Worm (Caenorhabditis elegans) whole organism, L4 larva: ENCODE data around the gene arl-3.
A peak's percentile ranks its signal among the peaks of the same experiment; 100 is the strongest.

Experiments used
- D1046.2 ChIP-seq: fragments of 200-800 bp; sonication (Bioruptor generic); IDR thresholded peaks from 2 replicates; pipeline ENCODE4 v1.3.6; 2022; ENCODE audit warnings: missing genetic modification characterization, missing compliant biosample characterization
- R02D3.7 ChIP-seq: fragments of 150-350 bp; sonication (generic microtip); optimal IDR thresholded peaks from 3 replicates; lab custom pipeline; 2014; ENCODE audit warnings: missing biosample characterization, missing genetic modification characterization
- T20F7.1 ChIP-seq: fragments of 200-800 bp; sonication (Bioruptor generic); optimal IDR thresholded peaks from 2 replicates; lab custom pipeline; 2018; ENCODE audit warnings: mild to moderate bottlenecking, missing genetic modification characterization, missing compliant biosample characterization
- Y105C5A.15 ChIP-seq: fragments of 200-800 bp; sonication (Bioruptor generic); IDR thresholded peaks from 2 replicates; pipeline ENCODE4 v1.3.6; 2022; ENCODE audit warnings: missing genetic modification characterization, missing compliant biosample characterization
- Y48G9A.11 ChIP-seq: fragments of 200-800 bp; sonication (Bioruptor generic); IDR thresholded peaks from 2 replicates; pipeline ENCODE4 v1.3.6; 2022; ENCODE audit warnings: missing genetic modification reagents, missing genetic modification characterization, missing compliant biosample characterization
- Y75B8A.6 ChIP-seq: fragments of 200-800 bp; sonication (Bioruptor generic); IDR thresholded peaks from 2 replicates; pipeline ENCODE4 v1.3.6; 2022; ENCODE audit warnings: missing genetic modification reagents, missing genetic modification characterization, missing compliant biosample characterization
- ama-1 ChIP-seq: fragments of 150-350 bp; optimal IDR thresholded peaks from 2 replicates; lab custom pipeline; 2014; ENCODE audit warnings: inconsistent platforms, mixed read lengths
- arid-1 ChIP-seq: fragments of 200-800 bp; sonication (Bioruptor generic); conservative IDR thresholded peaks from 2 replicates; pipeline ENCODE4 v1.3.6; 2022; ENCODE audit warnings: missing genetic modification reagents, missing genetic modification characterization, missing compliant biosample characterization
- attf-4 ChIP-seq: sonication (generic microtip); optimal IDR thresholded peaks from 3 replicates; lab custom pipeline; 2017; ENCODE audit warnings: missing biosample characterization, missing genetic modification characterization
- ceh-20 ChIP-seq: fragments of 200-800 bp; sonication (Bioruptor generic); IDR thresholded peaks from 2 replicates; pipeline ENCODE4 v1.3.6; 2022; ENCODE audit warnings: missing genetic modification reagents, missing genetic modification characterization, missing compliant biosample characterization
- ceh-28 ChIP-seq: fragments of 150-350 bp; optimal IDR thresholded peaks from 2 replicates; lab custom pipeline; 2014; ENCODE audit warnings: missing biosample characterization, missing genetic modification reagents, missing genetic modification characterization
- ceh-32 ChIP-seq: sonication (generic microtip); optimal IDR thresholded peaks from 2 replicates; lab custom pipeline; 2016; ENCODE audit warnings: mild to moderate bottlenecking, missing genetic modification characterization, missing compliant biosample characterization; ENCODE audit not compliant: poor library complexity
- ceh-44 ChIP-seq: fragments of 200-800 bp; sonication (Bioruptor generic); IDR thresholded peaks from 2 replicates; pipeline ENCODE4 v1.3.6; 2022; ENCODE audit warnings: missing genetic modification reagents, missing genetic modification characterization, missing compliant biosample characterization
- ceh-62 ChIP-seq: sonication (generic microtip); optimal IDR thresholded peaks from 2 replicates; lab custom pipeline; 2017; ENCODE audit warnings: missing biosample characterization, missing genetic modification characterization
- ces-1 ChIP-seq: fragments of 150-350 bp; sonication (generic microtip); optimal IDR thresholded peaks from 4 replicates; lab custom pipeline; 2014; ENCODE audit warnings: missing biosample characterization, missing genetic modification reagents, missing genetic modification characterization
- cey-2 ChIP-seq: sonication (generic microtip); optimal IDR thresholded peaks from 3 replicates; lab custom pipeline; 2017; ENCODE audit warnings: missing genetic modification characterization, mild to moderate bottlenecking, missing compliant biosample characterization, antibody characterized with exemption, borderline replicate concordance; ENCODE audit not compliant: insufficient read depth
- ctbp-1 ChIP-seq: fragments of 200-800 bp; sonication (Bioruptor generic); IDR thresholded peaks from 2 replicates; pipeline ENCODE4 v1.3.6; 2022; ENCODE audit warnings: missing genetic modification reagents, missing genetic modification characterization, missing compliant biosample characterization
- daf-16 ChIP-seq, 3 experiments: sonication (generic microtip); optimal IDR thresholded peaks; 2 replicates each; lab custom pipeline; 2016 to 2017; ENCODE audit warnings: missing genetic modification characterization in 3 of 3, missing genetic modification reagents in 3 of 3, mild to moderate bottlenecking in 2 of 3, missing compliant biosample characterization in 2 of 3, missing biosample characterization in 1 of 3, moderate library complexity in 1 of 3
- daf-19 ChIP-seq: fragments of 200-800 bp; sonication (Bioruptor generic); conservative IDR thresholded peaks from 2 replicates; pipeline ENCODE4 v1.3.6; 2022; ENCODE audit warnings: missing genetic modification characterization, missing compliant biosample characterization
- dmd-6 ChIP-seq: fragments of 200-800 bp; sonication (Bioruptor generic); IDR thresholded peaks from 2 replicates; pipeline ENCODE4 v1.3.6; 2022; ENCODE audit warnings: missing genetic modification reagents, missing genetic modification characterization, missing compliant biosample characterization
- dmd-8 ChIP-seq: fragments of 200-800 bp; sonication (Bioruptor generic); IDR thresholded peaks from 2 replicates; pipeline ENCODE4 v1.3.6; 2022; ENCODE audit warnings: missing genetic modification characterization, missing compliant biosample characterization
- dve-1 ChIP-seq: sonication (generic microtip); optimal IDR thresholded peaks from 2 replicates; lab custom pipeline; 2017; ENCODE audit warnings: antibody characterized with exemption, mild to moderate bottlenecking, missing genetic modification characterization, missing compliant biosample characterization; ENCODE audit not compliant: insufficient read depth
- egl-27 ChIP-seq: sonication (generic microtip); optimal IDR thresholded peaks from 3 replicates; lab custom pipeline; 2017; ENCODE audit warnings: missing biosample characterization, missing genetic modification reagents, missing genetic modification characterization
- fos-1 ChIP-seq: fragments of 150-350 bp; optimal IDR thresholded peaks from 2 replicates; lab custom pipeline; 2014; ENCODE audit warnings: missing biosample characterization, missing genetic modification characterization
- jun-1 ChIP-seq: fragments of 150-350 bp; optimal IDR thresholded peaks from 2 replicates; lab custom pipeline; 2014; ENCODE audit warnings: missing biosample characterization, missing genetic modification reagents, missing genetic modification characterization
- lin-38 ChIP-seq: fragments of 200-800 bp; sonication (Bioruptor generic); IDR thresholded peaks from 2 replicates; pipeline ENCODE4 v1.3.6; 2022; ENCODE audit warnings: missing genetic modification reagents, missing genetic modification characterization, missing compliant biosample characterization
- lin-39 ChIP-seq: fragments of 150-350 bp; optimal IDR thresholded peaks from 2 replicates; lab custom pipeline; 2014; ENCODE audit warnings: missing biosample characterization, missing genetic modification reagents, missing genetic modification characterization
- lir-3 ChIP-seq: sonication (generic microtip); optimal IDR thresholded peaks from 2 replicates; lab custom pipeline; 2016; ENCODE audit warnings: mild to moderate bottlenecking, missing genetic modification characterization, missing compliant biosample characterization
- lsy-2 ChIP-seq, 2 experiments: fragments of 150-350 bp in 1 of 2; sonication (generic microtip) in 1 of 2; optimal IDR thresholded peaks; 2 replicates each; lab custom pipeline; 2014 to 2017; ENCODE audit warnings: missing biosample characterization in 2 of 2, missing genetic modification characterization in 2 of 2
- mdl-1 ChIP-seq, 2 experiments: fragments of 150-350 bp in 1 of 2; sonication (generic microtip) in 1 of 2; optimal IDR thresholded peaks; 2 replicates each; lab custom pipeline; 2014 to 2017; ENCODE audit warnings: missing biosample characterization in 2 of 2, missing genetic modification characterization in 2 of 2
- mdt-29 ChIP-seq: fragments of 200-800 bp; sonication (Bioruptor generic); IDR thresholded peaks from 2 replicates; pipeline ENCODE4 v1.3.6; 2022; ENCODE audit warnings: missing genetic modification reagents, missing genetic modification characterization, missing compliant biosample characterization
- mes-2 ChIP-seq: sonication (generic microtip); optimal IDR thresholded peaks from 2 replicates; lab custom pipeline; 2016; ENCODE audit warnings: missing genotype, mild to moderate bottlenecking, missing genetic modification characterization, missing compliant biosample characterization; ENCODE audit not compliant: poor library complexity, severe bottlenecking
- mxl-2 ChIP-seq: fragments of 200-800 bp; sonication (Bioruptor generic); conservative IDR thresholded peaks from 2 replicates; pipeline ENCODE4 v1.3.6; 2022; ENCODE audit warnings: missing genetic modification reagents, missing genetic modification characterization, missing compliant biosample characterization
- nhr-10 ChIP-seq: fragments of 150-350 bp; optimal IDR thresholded peaks from 2 replicates; lab custom pipeline; 2014; ENCODE audit warnings: missing biosample characterization, missing genetic modification characterization
- nhr-111 ChIP-seq: fragments of 200-800 bp; sonication (Bioruptor generic); optimal IDR thresholded peaks from 2 replicates; lab custom pipeline; 2018; ENCODE audit warnings: mild to moderate bottlenecking, missing genetic modification characterization, missing compliant biosample characterization
- nhr-28 ChIP-seq: fragments of 150-350 bp; optimal IDR thresholded peaks from 2 replicates; lab custom pipeline; 2014; ENCODE audit warnings: missing biosample characterization, missing genetic modification characterization
- nhr-42 ChIP-seq: fragments of 200-800 bp; sonication (Bioruptor generic); IDR thresholded peaks from 2 replicates; pipeline ENCODE4 v1.3.6; 2022; ENCODE audit warnings: missing genetic modification characterization, missing compliant biosample characterization
- php-3 ChIP-seq: fragments of 200-800 bp; sonication (Bioruptor generic); IDR thresholded peaks from 2 replicates; pipeline ENCODE4 v1.3.6; 2022; ENCODE audit warnings: missing genetic modification reagents, missing genetic modification characterization, missing compliant biosample characterization
- snpc-1.2 ChIP-seq: fragments of 200-800 bp; sonication (Bioruptor generic); IDR thresholded peaks from 2 replicates; pipeline ENCODE4 v1.3.6; 2022; ENCODE audit warnings: missing genetic modification reagents, missing genetic modification characterization, missing compliant biosample characterization
- snpc-4 ChIP-seq: fragments of 150-350 bp; optimal IDR thresholded peaks from 2 replicates; lab custom pipeline; 2014; ENCODE audit warnings: missing biosample characterization, missing genetic modification characterization
- tag-97 ChIP-seq: fragments of 200-800 bp; sonication (Bioruptor generic); IDR thresholded peaks from 2 replicates; pipeline ENCODE4 v1.3.6; 2022; ENCODE audit warnings: missing genetic modification characterization, missing compliant biosample characterization
- unc-130 ChIP-seq: sonication (generic microtip); optimal IDR thresholded peaks from 2 replicates; lab custom pipeline; 2016; ENCODE audit warnings: missing genetic modification reagents, missing genetic modification characterization, missing compliant biosample characterization
- unc-39 ChIP-seq: sonication (generic microtip); optimal IDR thresholded peaks from 2 replicates; lab custom pipeline; 2017; ENCODE audit warnings: missing biosample characterization, missing genetic modification characterization
- zfp-3 ChIP-seq: fragments of 200-800 bp; sonication (Bioruptor generic); conservative IDR thresholded peaks from 2 replicates; pipeline ENCODE4 v1.3.6; 2022; ENCODE audit warnings: missing genetic modification reagents, missing genetic modification characterization, missing compliant biosample characterization
- ztf-7 ChIP-seq: fragments of 150-350 bp; optimal IDR thresholded peaks from 2 replicates; lab custom pipeline; 2014; ENCODE audit warnings: missing biosample characterization, missing genetic modification characterization

Gene arl-3

DNA sequence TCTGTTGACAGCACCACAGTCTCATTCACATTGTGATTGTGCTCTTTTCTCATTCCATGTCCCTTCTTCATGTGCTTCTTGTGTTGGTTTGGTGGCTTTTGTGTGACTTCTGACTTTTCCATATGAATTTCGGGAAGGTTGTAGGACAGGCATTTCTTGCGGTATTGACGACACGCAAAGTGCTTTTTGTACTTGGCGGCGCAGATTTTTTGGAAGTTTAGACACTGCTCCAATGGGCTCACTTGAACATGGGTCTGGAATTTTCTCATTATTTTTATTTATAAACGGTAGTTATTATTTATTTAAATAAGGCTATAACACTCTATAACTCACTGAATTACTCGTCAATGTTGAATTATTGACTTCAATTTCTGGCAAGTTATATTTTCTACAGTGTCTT lies 2.0 kb upstream of the arl-3 start:
- TF ChIP-seq lsy-2 (tag; optimal IDR thresholded peaks at IDR 0.05; lab: Kevin White, UChicago) (no peak), ceh-28 (tag; lab: Kevin White, UChicago) (no peak), php-3 (peak; percentile 52; the same call in 1 of the 2 replicates), egl-27 (tag; lab: Kevin White, UChicago) (no peak), zfp-3 (no peak), attf-4 (no peak), unc-130 (GFP tag; lab: Kevin White, UChicago) (no peak), snpc-1.2 (GFP tag; lab: Robert Waterston, UW) (0 out of 2 replicates have a peak, but pooled peaks have one; percentile 9), fos-1 (no peak), Y48G9A.11 (no peak), R02D3.7 (no peak), ceh-44 (GFP tag; lab: Robert Waterston, UW) (no peak), ceh-62 (tag; lab: Kevin White, UChicago) (no peak), daf-16 (GFP tag; optimal IDR thresholded peaks at IDR 0.05; lab: Kevin White, UChicago) (no peak), daf-16 (tag; optimal IDR thresholded peaks at IDR 0.05; lab: Kevin White, UChicago) (peak; percentile 50), nhr-111 (GFP tag; lab: Kevin White, UChicago) (no peak), ama-1 (lab: Kevin White, UChicago) (peak; percentile 59), ces-1 (GFP tag; lab: Kevin White, UChicago) (no peak), ctbp-1 (GFP tag; lab: Robert Waterston, UW) (no peak), ceh-20 (GFP tag; lab: Robert Waterston, UW) (no peak), cey-2 (tag; lab: Kevin White, UChicago) (no peak), ztf-7 (tag; lab: Kevin White, UChicago) (no peak), jun-1 (tag; lab: Kevin White, UChicago) (no peak), snpc-4 (tag; lab: Kevin White, UChicago) (no peak), lin-39 (tag; lab: Kevin White, UChicago) (no peak), dmd-8 (GFP tag; lab: Robert Waterston, UW) (no peak), dmd-6 (peak; percentile 35; the same call in 1 of the 2 replicates), dve-1 (tag; lab: Kevin White, UChicago) (no peak), ceh-32 (no peak), tag-97 (GFP tag; lab: Robert Waterston, UW) (no peak), lin-38 (GFP tag; lab: Robert Waterston, UW) (no peak), nhr-10 (no peak), nhr-28 (tag; lab: Kevin White, UChicago) (no peak), mdl-1 (tag; optimal IDR thresholded peaks at IDR 0.05; lab: Kevin White, UChicago) (no peak), D1046.2 (GFP tag; lab: Robert Waterston, UW) (no peak), Y75B8A.6 (GFP tag; lab: Robert Waterston, UW) (0 out of 2 replicates have a peak, but pooled peaks have one; percentile 39), mdt-29 (GFP tag; lab: Robert Waterston, UW) (no peak), mes-2 (no peak), daf-19 (no peak), unc-39 (tag; lab: Kevin White, UChicago) (no peak), arid-1 (GFP tag; lab: Robert Waterston, UW) (no peak), mxl-2 (GFP tag; lab: Robert Waterston, UW) (0 out of 2 replicates have a peak, but pooled peaks have one; percentile 36), lir-3 (tag; lab: Kevin White, UChicago) (no peak), Y105C5A.15 (GFP tag; lab: Robert Waterston, UW) (no peak), T20F7.1 (GFP tag; lab: Kevin White, UChicago) (no peak), nhr-42 (GFP tag; lab: Robert Waterston, UW) (0 out of 2 replicates have a peak, but pooled peaks have one; percentile 4)
